Fruit fly (Drosophila melanogaster): Measurements from ENCODE around the gene CG34109.

Gene CG34109

dm6 chr2L:10130763-10131162, 36.9 kb downstream of the CG34109 start:
- TF ChIP-seq CG17612 (GFP tag; IDR thresholded peaks at IDR 0.05) (peak; percentile 74; the same call in 1 of the 2 replicates), Rx (GFP tag; IDR thresholded peaks at IDR 0.05) (no peak), CG4404 (GFP tag; IDR thresholded peaks at IDR 0.05) (no peak), CG8290 (GFP tag; optimal IDR thresholded peaks at IDR 0.05) (peak; percentile 79), CG8290 (tag; optimal IDR thresholded peaks at IDR 0.05) (peak in 1 of 2 experiments; percentile 90), pho (GFP tag; optimal IDR thresholded peaks at IDR 0.05) (no peak), dan (GFP tag; IDR thresholded peaks at IDR 0.05) (no peak)

DNA sequence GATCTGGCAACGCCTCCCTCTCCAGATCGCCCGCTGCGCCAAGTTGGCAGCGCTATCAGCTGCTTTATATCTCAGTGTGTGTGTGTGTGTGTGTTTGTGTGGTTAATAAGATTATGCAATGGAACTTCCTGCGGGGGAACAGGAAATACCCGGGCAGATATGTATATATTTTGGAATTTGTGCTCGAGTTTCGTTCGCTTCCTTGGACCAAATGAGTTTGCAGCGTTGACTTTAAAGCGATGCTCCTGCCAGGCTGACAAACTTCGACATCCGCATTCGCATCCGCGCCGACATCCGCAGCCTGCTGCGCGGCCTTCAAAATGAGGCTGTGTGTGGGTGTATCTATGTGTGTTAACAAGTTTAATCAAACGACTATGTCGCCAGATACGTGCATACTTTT, 49.4 kb downstream of the CG34109 start:
- no peak for TF ChIP-seq danr (GFP tag; IDR thresholded peaks at IDR 0.05)
- TF ChIP-seq CG7357 (GFP tag; IDR thresholded peaks at IDR 0.05), result no peak
- TF ChIP-seq pnt (GFP tag; optimal IDR thresholded peaks at IDR 0.05), result no peak
- no peak for TF ChIP-seq CG17186 (GFP tag; optimal IDR thresholded peaks at IDR 0.05)
- no peak for TF ChIP-seq Bteb2 (GFP tag; optimal IDR thresholded peaks at IDR 0.05)
- no peak for TF ChIP-seq CG7786 (GFP tag; optimal IDR thresholded peaks at IDR 0.05)
- TF ChIP-seq Scr (GFP tag; IDR thresholded peaks at IDR 0.05; ENCODE audit: partially characterized antibody), result no peak
- TF ChIP-seq z (GFP tag; IDR thresholded peaks at IDR 0.05), result no peak
- no peak for TF ChIP-seq sens-2 (GFP tag; IDR thresholded peaks at IDR 0.05)
- TF ChIP-seq esg (GFP tag; conservative IDR thresholded peaks at IDR 0.05), result no peak
- TF ChIP-seq CG42726 (GFP tag; IDR thresholded peaks at IDR 0.05; ENCODE audit: partially characterized antibody), result no peak
- peak; percentile 49 for TF ChIP-seq kni (GFP tag; optimal IDR thresholded peaks at IDR 0.05)
- no peak for TF ChIP-seq CG43689 (GFP tag; IDR thresholded peaks at IDR 0.05)
- peak; percentile 28 for TF ChIP-seq CG17829 (tag; optimal IDR thresholded peaks at IDR 0.05)
- peak; percentile 31 for TF ChIP-seq exex (tag; optimal IDR thresholded peaks at IDR 0.05)
- TF ChIP-seq ATbp (GFP tag; optimal IDR thresholded peaks at IDR 0.05), result no peak
- no peak for TF ChIP-seq gcm2 (GFP tag; optimal IDR thresholded peaks at IDR 0.05)
- TF ChIP-seq gcm (GFP tag; optimal IDR thresholded peaks at IDR 0.05), result no peak
- peak; percentile 13 for TF ChIP-seq cwo (GFP tag; optimal IDR thresholded peaks at IDR 0.05)
- no peak for TF ChIP-seq Bgb (GFP tag; IDR thresholded peaks at IDR 0.05; ENCODE audit: partially characterized antibody)
- TF ChIP-seq dpn (GFP tag; optimal IDR thresholded peaks at IDR 0.05), result no peak
- TF ChIP-seq CG12391 (tag; optimal IDR thresholded peaks at IDR 0.05), result no peak
- no peak for TF ChIP-seq Atf-2 (GFP tag; optimal IDR thresholded peaks at IDR 0.05)
- TF ChIP-seq jumu (GFP tag; optimal IDR thresholded peaks at IDR 0.05), result no peak
- TF ChIP-seq CG10959 (GFP tag; IDR thresholded peaks at IDR 0.05), result no peak
- TF ChIP-seq dmrt99B (tag; optimal IDR thresholded peaks at IDR 0.05), result peak; percentile 61
- no peak for TF ChIP-seq CG13287 (GFP tag; IDR thresholded peaks at IDR 0.05; ENCODE audit: partially characterized antibody)
- no peak for TF ChIP-seq CG9817 (tag; optimal IDR thresholded peaks at IDR 0.05)
- TF ChIP-seq pum (GFP tag; optimal IDR thresholded peaks at IDR 0.05), result no peak
- TF ChIP-seq Tbp (GFP tag; optimal IDR thresholded peaks at IDR 0.05), result no peak
- TF ChIP-seq sob (GFP tag; IDR thresholded peaks at IDR 0.05), result no peak
- TF ChIP-seq CG4328 (GFP tag; optimal IDR thresholded peaks at IDR 0.05), result peak; percentile 26
- no peak for TF ChIP-seq CG18619 (GFP tag; optimal IDR thresholded peaks at IDR 0.05)
- no peak for TF ChIP-seq CG18764 (GFP tag; optimal IDR thresholded peaks at IDR 0.05)
- TF ChIP-seq bigmax (GFP tag; optimal IDR thresholded peaks at IDR 0.05), result peak; percentile 23
- TF ChIP-seq Deaf1 (tag; optimal IDR thresholded peaks at IDR 0.05), result peak; percentile 21
- no peak for TF ChIP-seq CG16779 (GFP tag; IDR thresholded peaks at IDR 0.05)
- no peak for TF ChIP-seq insv (GFP tag; optimal IDR thresholded peaks at IDR 0.05)
- no peak for TF ChIP-seq seq (GFP tag; IDR thresholded peaks at IDR 0.05)
- TF ChIP-seq B-H2 (GFP tag; optimal IDR thresholded peaks at IDR 0.05), result no peak
- peak; percentile 36 for TF ChIP-seq CG5180 (GFP tag; optimal IDR thresholded peaks at IDR 0.05)
- no peak for TF ChIP-seq CG14050 (GFP tag; IDR thresholded peaks at IDR 0.05)
- no peak for TF ChIP-seq CkIIα-i1 (GFP tag; IDR thresholded peaks at IDR 0.05)
- TF ChIP-seq CG11696 (GFP tag; IDR thresholded peaks at IDR 0.05), result no peak
